Worm (Caenorhabditis elegans) whole organism, late embryonic: ENCODE results near the gene act-1.
"Not testable (repeated sequence)": the region's sequence is repeated elsewhere in the genome, so short reads cannot be mapped to it uniquely, and the experiment has no call there.

ENCODE experiments used
- C08G9.2 ChIP-seq: sonication (generic microtip); optimal IDR thresholded peaks from 2 replicates; lab custom pipeline; 2016; ENCODE audit warnings: mild to moderate bottlenecking, missing genetic modification characterization, moderate library complexity, missing compliant biosample characterization
- K09A11.1 ChIP-seq: sonication (generic microtip); optimal IDR thresholded peaks from 2 replicates; lab custom pipeline; 2017; ENCODE audit warnings: antibody characterized with exemption, mild to moderate bottlenecking, missing genetic modification characterization, missing compliant biosample characterization; ENCODE audit not compliant: insufficient read depth
- T23F11.4 ChIP-seq: fragments of 200-800 bp; sonication (Bioruptor generic); optimal IDR thresholded peaks from 2 replicates; lab custom pipeline; 2018; ENCODE audit warnings: mild to moderate bottlenecking, missing genetic modification characterization, missing compliant biosample characterization
- ama-1 ChIP-seq: fragments of 150-350 bp; optimal IDR thresholded peaks from 2 replicates; lab custom pipeline; 2014
- ceh-18 ChIP-seq: sonication (generic microtip); optimal IDR thresholded peaks from 2 replicates; lab custom pipeline; 2016; ENCODE audit warnings: missing genetic modification characterization, missing compliant biosample characterization
- ceh-2 ChIP-seq: sonication (generic microtip); optimal IDR thresholded peaks from 2 replicates; lab custom pipeline; 2016; ENCODE audit warnings: missing genotype, missing genetic modification characterization, missing compliant biosample characterization
- ceh-22 ChIP-seq: sonication (generic microtip); optimal IDR thresholded peaks from 2 replicates; lab custom pipeline; 2017; ENCODE audit warnings: missing biosample characterization, missing genetic modification characterization
- ceh-30 ChIP-seq: fragments of 150-350 bp; optimal IDR thresholded peaks from 2 replicates; lab custom pipeline; 2014; ENCODE audit warnings: missing biosample characterization, missing genetic modification characterization
- ceh-6 ChIP-seq: fragments of 200-800 bp; sonication (Bioruptor generic); optimal IDR thresholded peaks from 2 replicates; lab custom pipeline; 2018; ENCODE audit warnings: mild to moderate bottlenecking, missing genetic modification characterization, missing compliant biosample characterization
- ceh-9 ChIP-seq: sonication (generic microtip); optimal IDR thresholded peaks from 2 replicates; lab custom pipeline; 2016; ENCODE audit warnings: mild to moderate bottlenecking, missing genetic modification characterization, inconsistent platforms, missing compliant biosample characterization
- dmd-4 ChIP-seq: sonication (generic microtip); optimal IDR thresholded peaks from 2 replicates; lab custom pipeline; 2016; ENCODE audit warnings: borderline replicate concordance, missing genetic modification characterization, missing compliant biosample characterization
- elt-2 ChIP-seq: sonication (generic microtip); optimal IDR thresholded peaks from 2 replicates; lab custom pipeline; 2016; ENCODE audit warnings: missing genetic modification reagents, missing genetic modification characterization, missing compliant biosample characterization
- elt-4 ChIP-seq: sonication (generic microtip); optimal IDR thresholded peaks from 2 replicates; lab custom pipeline; 2016; ENCODE audit warnings: missing genetic modification characterization, missing compliant biosample characterization
- ets-4 ChIP-seq: sonication (generic microtip); optimal IDR thresholded peaks from 2 replicates; lab custom pipeline; 2016; ENCODE audit warnings: missing genetic modification characterization, missing compliant biosample characterization
- fax-1 ChIP-seq: sonication (generic microtip); optimal IDR thresholded peaks from 2 replicates; lab custom pipeline; 2016; ENCODE audit warnings: missing genotype, missing genetic modification characterization, missing compliant biosample characterization
- fkh-10 ChIP-seq: fragments of 150-350 bp; optimal IDR thresholded peaks from 2 replicates; lab custom pipeline; 2014; ENCODE audit warnings: missing biosample characterization, missing genetic modification reagents, missing genetic modification characterization
- gmeb-2 ChIP-seq: sonication (generic microtip); optimal IDR thresholded peaks from 2 replicates; lab custom pipeline; 2016; ENCODE audit warnings: missing genetic modification characterization, inconsistent platforms, missing compliant biosample characterization
- hlh-30 ChIP-seq: sonication (generic microtip); optimal IDR thresholded peaks from 2 replicates; lab custom pipeline; 2017; ENCODE audit warnings: antibody characterized with exemption, missing genetic modification characterization, missing compliant biosample characterization; ENCODE audit not compliant: insufficient read depth
- hlh-6 ChIP-seq: sonication (generic microtip); optimal IDR thresholded peaks from 2 replicates; lab custom pipeline; 2016; ENCODE audit warnings: missing genotype, missing genetic modification characterization, missing compliant biosample characterization
- hlh-8 ChIP-seq: sonication (generic microtip); optimal IDR thresholded peaks from 2 replicates; lab custom pipeline; 2016; ENCODE audit warnings: missing genotype, missing genetic modification characterization, missing compliant biosample characterization
- lim-6 ChIP-seq: sonication (generic microtip); optimal IDR thresholded peaks from 2 replicates; lab custom pipeline; 2016; ENCODE audit warnings: missing genetic modification characterization, missing compliant biosample characterization
- lin-11 ChIP-seq: fragments of 200-800 bp; sonication (Bioruptor generic); optimal IDR thresholded peaks from 2 replicates; lab custom pipeline; 2018; ENCODE audit warnings: mild to moderate bottlenecking, missing genetic modification characterization, missing compliant biosample characterization
- madf-2 ChIP-seq: sonication (generic microtip); optimal IDR thresholded peaks from 2 replicates; lab custom pipeline; 2017; ENCODE audit warnings: missing genetic modification characterization, missing compliant biosample characterization
- nfya-1 ChIP-seq: sonication (generic microtip); optimal IDR thresholded peaks from 2 replicates; lab custom pipeline; 2017; ENCODE audit warnings: missing genetic modification characterization, mild to moderate bottlenecking, missing compliant biosample characterization, antibody characterized with exemption, moderate library complexity
- nhr-11 ChIP-seq: fragments of 150-350 bp; optimal IDR thresholded peaks from 2 replicates; lab custom pipeline; 2014; ENCODE audit warnings: missing biosample characterization, missing genetic modification characterization
- nhr-232 ChIP-seq: sonication (generic microtip); optimal IDR thresholded peaks from 2 replicates; lab custom pipeline; 2016; ENCODE audit warnings: missing genetic modification characterization, missing compliant biosample characterization
- npax-4 ChIP-seq: sonication (generic microtip); optimal IDR thresholded peaks from 2 replicates; lab custom pipeline; 2016; ENCODE audit warnings: missing genetic modification characterization, missing compliant biosample characterization
- pax-1 ChIP-seq: fragments of 150-350 bp; optimal IDR thresholded peaks from 2 replicates; lab custom pipeline; 2014; ENCODE audit warnings: missing biosample characterization, missing genetic modification characterization
- pha-2 ChIP-seq: sonication (generic microtip); optimal IDR thresholded peaks from 2 replicates; lab custom pipeline; 2017; ENCODE audit warnings: mild to moderate bottlenecking, missing genetic modification characterization, missing compliant biosample characterization
- ref-2 ChIP-seq: sonication (generic microtip); optimal IDR thresholded peaks from 2 replicates; lab custom pipeline; 2016; ENCODE audit warnings: missing genetic modification characterization, missing compliant biosample characterization
- rnt-1 ChIP-seq: sonication (generic microtip); optimal IDR thresholded peaks from 2 replicates; lab custom pipeline; 2016; ENCODE audit warnings: missing genetic modification characterization, missing compliant biosample characterization
- sdc-2 ChIP-seq: sonication (generic microtip); optimal IDR thresholded peaks from 2 replicates; lab custom pipeline; 2016; ENCODE audit warnings: missing genotype, missing genetic modification characterization, missing compliant biosample characterization
- sox-2 ChIP-seq: fragments of 200-800 bp; sonication (Bioruptor generic); IDR thresholded peaks from 2 replicates; pipeline ENCODE4 v1.3.6; 2022; ENCODE audit warnings: missing genetic modification reagents, missing genetic modification characterization, missing compliant biosample characterization
- sox-4 ChIP-seq: sonication (generic microtip); optimal IDR thresholded peaks from 2 replicates; lab custom pipeline; 2017; ENCODE audit warnings: mild to moderate bottlenecking, missing genetic modification characterization, inconsistent platforms, missing compliant biosample characterization
- syd-9 ChIP-seq: sonication (generic microtip); optimal IDR thresholded peaks from 2 replicates; lab custom pipeline; 2016; ENCODE audit warnings: mild to moderate bottlenecking, missing genetic modification characterization, moderate library complexity, missing compliant biosample characterization
- tbx-2 ChIP-seq: sonication (generic microtip); optimal IDR thresholded peaks from 2 replicates; lab custom pipeline; 2016; ENCODE audit warnings: missing genetic modification characterization, missing compliant biosample characterization
- tbx-7 ChIP-seq: sonication (generic microtip); optimal IDR thresholded peaks from 2 replicates; lab custom pipeline; 2016; ENCODE audit warnings: missing genotype, missing genetic modification characterization, missing compliant biosample characterization
- ttx-3 ChIP-seq: sonication (generic microtip); optimal IDR thresholded peaks from 2 replicates; lab custom pipeline; 2016; ENCODE audit warnings: missing genetic modification reagents, missing genetic modification characterization, missing compliant biosample characterization
- unc-3 ChIP-seq, 2 experiments: fragments of 200-800 bp in 1 of 2; sonication (Bioruptor generic) in 1 of 2; sonication (generic microtip) in 1 of 2; conservative IDR thresholded peaks in 1 of 2; optimal IDR thresholded peaks in 1 of 2; 2 replicates each; pipeline versions ENCODE4 v1.3.6 to Lab custom; 2016 to 2022; ENCODE audit warnings: missing compliant biosample characterization in 2 of 2, missing genetic modification characterization in 2 of 2, missing genetic modification reagents in 1 of 2
- unc-86 ChIP-seq: sonication (generic microtip); optimal IDR thresholded peaks from 2 replicates; lab custom pipeline; 2016; ENCODE audit warnings: missing genetic modification characterization, missing compliant biosample characterization
- zip-5 ChIP-seq: sonication (generic microtip); optimal IDR thresholded peaks from 2 replicates; lab custom pipeline; 2016; ENCODE audit warnings: missing genetic modification characterization, missing compliant biosample characterization
- ztf-16 ChIP-seq: sonication (generic microtip); optimal IDR thresholded peaks from 2 replicates; lab custom pipeline; 2017; ENCODE audit warnings: missing genetic modification characterization, missing compliant biosample characterization

act-1 gene

ce11 chrV:11098599-11098998, 17.7 kb downstream of the act-1 start, which contains the start of gene cdkl-1:
Gene cdkl-1 (plus strand): TSS chrV:11098899.
- TF ChIP-seq madf-2 (tag; lab: Kevin White, UChicago), result no peak
- TF ChIP-seq nfya-1, result no peak
- TF ChIP-seq ceh-30 (tag; lab: Kevin White, UChicago), result no peak
- no peak for TF ChIP-seq sox-4
- TF ChIP-seq, all 69 proteins: peak for 0

ce11 chrV:11104408-11104807, 23.6 kb downstream of the act-1 start:
- no peak for TF ChIP-seq ceh-2
- no peak for TF ChIP-seq hlh-6 (tag; lab: Kevin White, UChicago)
- no peak for TF ChIP-seq tbx-2 (tag; lab: Kevin White, UChicago)
- TF ChIP-seq lim-6 (tag; lab: Kevin White, UChicago), result no peak
- TF ChIP-seq syd-9 (tag; lab: Kevin White, UChicago), result no peak
- no peak for TF ChIP-seq nhr-11 (tag; lab: Kevin White, UChicago)
- TF ChIP-seq unc-86 (tag; lab: Kevin White, UChicago), result no peak
- no peak for TF ChIP-seq gmeb-2 (tag; lab: Kevin White, UChicago)
- no peak for TF ChIP-seq ceh-18 (tag; lab: Kevin White, UChicago)
- TF ChIP-seq T23F11.4 (GFP tag; lab: Kevin White, UChicago), result no peak
- no peak for TF ChIP-seq ets-4
- no peak for TF ChIP-seq ref-2 (tag; lab: Kevin White, UChicago)
- TF ChIP-seq rnt-1, result no peak
- TF ChIP-seq npax-4 (tag; lab: Kevin White, UChicago), result no peak
- no peak for TF ChIP-seq zip-5
- no peak for TF ChIP-seq ceh-30 (tag; lab: Kevin White, UChicago)
- no peak for TF ChIP-seq nhr-232 (tag; lab: Kevin White, UChicago)
- TF ChIP-seq, all 69 proteins: peak for 0

- not testable (repeated sequence) for TF ChIP-seq zip-5; dmd-4 (tag; lab: Kevin White, UChicago); fax-1 (tag; lab: Kevin White, UChicago)
Observed at ce11 chrV:11109647-11110046, 28.8 kb downstream of the act-1 start, which contains the start of gene Y42A5A.5. Gene Y42A5A.5 (minus strand): TSS chrV:11109747.

- TF ChIP-seq elt-2 (tag; lab: Kevin White, UChicago) (peak; percentile 90), ttx-3 (peak; percentile 81), ceh-6 (GFP tag; lab: Kevin White, UChicago) (peak; percentile 64), hlh-8 (tag; lab: Kevin White, UChicago) (peak; percentile 68), rnt-1 (peak; percentile 69), unc-3 (GFP tag; conservative IDR thresholded peaks at IDR 0.05; lab: Robert Waterston, UW) (no peak), unc-3 (tag; optimal IDR thresholded peaks at IDR 0.05; lab: Kevin White, UChicago) (peak; percentile 68), ets-4 (peak; percentile 31), nfya-1 (peak; percentile 73), sox-4 (peak; percentile 72), zip-5 (peak; percentile 37), elt-4 (tag; lab: Kevin White, UChicago) (no peak), lin-11 (tag; lab: Kevin White, UChicago) (peak; percentile 54), T23F11.4 (GFP tag; lab: Kevin White, UChicago) (peak; percentile 71), madf-2 (tag; lab: Kevin White, UChicago) (peak; percentile 67), pax-1 (tag; lab: Kevin White, UChicago) (peak; percentile 63), ceh-22 (no peak), tbx-7 (tag; lab: Kevin White, UChicago) (peak; percentile 44), ref-2 (tag; lab: Kevin White, UChicago) (peak; percentile 84), nhr-11 (tag; lab: Kevin White, UChicago) (no peak), ceh-9 (tag; lab: Kevin White, UChicago) (no peak), ztf-16 (tag; lab: Kevin White, UChicago) (peak; percentile 63), sdc-2 (peak; percentile 60), ama-1 (lab: Kevin White, UChicago) (no peak), sox-2 (GFP tag; lab: Robert Waterston, UW) (peak; percentile 45; the same call in 1 of the 2 replicates), pha-2 (tag; lab: Kevin White, UChicago) (peak; percentile 85), fax-1 (tag; lab: Kevin White, UChicago) (peak; percentile 76), C08G9.2 (peak; percentile 62), hlh-6 (tag; lab: Kevin White, UChicago) (peak; percentile 72), ceh-18 (tag; lab: Kevin White, UChicago) (peak; percentile 52), hlh-30 (tag; lab: Kevin White, UChicago) (peak; percentile 49), K09A11.1 (tag; lab: Kevin White, UChicago) (peak; percentile 87), ceh-30 (tag; lab: Kevin White, UChicago) (no peak), fkh-10 (GFP tag; lab: Kevin White, UChicago) (no peak), dmd-4 (tag; lab: Kevin White, UChicago) (peak; percentile 32), gmeb-2 (tag; lab: Kevin White, UChicago) (peak; percentile 69), nhr-232 (tag; lab: Kevin White, UChicago) (peak; percentile 62)
Observed at ce11 chrV:11113041-11113574, 32.3 kb downstream of the act-1 start, which contains the start of gene erfa-3. Gene erfa-3 (minus strand): TSS chrV:11113091.
